Worm (Caenorhabditis elegans) whole organism, young adult: ENCODE measurements around the gene Y7A9D.1.

Experiments
- B0261.1 ChIP-seq: sonication (generic microtip); optimal IDR thresholded peaks from 2 replicates; lab custom pipeline; 2016; ENCODE audit warnings: mild to moderate bottlenecking, missing genetic modification characterization, moderate library complexity, missing compliant biosample characterization
- F10E7.11 ChIP-seq: sonication (generic microtip); optimal IDR thresholded peaks from 2 replicates; lab custom pipeline; 2017; ENCODE audit warnings: mild to moderate bottlenecking, missing genetic modification characterization, moderate library complexity, missing compliant biosample characterization
- F37B4.10 ChIP-seq: fragments of 200-800 bp; sonication (Bioruptor generic); IDR thresholded peaks from 2 replicates; pipeline ENCODE4 v1.3.6; 2022; ENCODE audit warnings: missing genetic modification characterization, missing compliant biosample characterization
- F49E8.2 ChIP-seq: sonication (generic microtip); optimal IDR thresholded peaks from 3 replicates; lab custom pipeline; 2017; ENCODE audit warnings: missing genetic modification characterization, mild to moderate bottlenecking, missing compliant biosample characterization, antibody characterized with exemption, moderate library complexity; ENCODE audit not compliant: insufficient read depth
- F57C9.4 ChIP-seq: sonication (generic microtip); optimal IDR thresholded peaks from 2 replicates; lab custom pipeline; 2017; ENCODE audit warnings: mild to moderate bottlenecking, missing genetic modification characterization, missing compliant biosample characterization
- K12H6.12 ChIP-seq: fragments of 200-800 bp; sonication (Bioruptor generic); optimal IDR thresholded peaks from 2 replicates; lab custom pipeline; 2018; ENCODE audit warnings: mild to moderate bottlenecking, missing genetic modification characterization, missing compliant biosample characterization
- T26A5.8 ChIP-seq: sonication (generic microtip); optimal IDR thresholded peaks from 2 replicates; lab custom pipeline; 2016; ENCODE audit warnings: missing genetic modification characterization, missing compliant biosample characterization
- Y53F4B.3 ChIP-seq: fragments of 200-800 bp; sonication (Bioruptor generic); IDR thresholded peaks from 2 replicates; pipeline ENCODE4 v1.3.6; 2022; ENCODE audit warnings: missing genetic modification reagents, missing genetic modification characterization, missing compliant biosample characterization
- Y53G8AR.9 ChIP-seq: fragments of 200-800 bp; sonication (Bioruptor generic); conservative IDR thresholded peaks from 2 replicates; pipeline ENCODE4 v1.3.6; 2022; ENCODE audit warnings: missing genetic modification reagents, missing genetic modification characterization, missing compliant biosample characterization
- Y56A3A.18 ChIP-seq: fragments of 200-800 bp; sonication (Bioruptor generic); IDR thresholded peaks from 2 replicates; pipeline ENCODE4 v1.3.6; 2022; ENCODE audit warnings: missing genetic modification reagents, missing genetic modification characterization, missing compliant biosample characterization
- Y95B8A.8 ChIP-seq: fragments of 200-800 bp; sonication (Bioruptor generic); IDR thresholded peaks from 2 replicates; pipeline ENCODE4 v1.3.6; 2022; ENCODE audit warnings: missing genetic modification reagents, missing genetic modification characterization, missing compliant biosample characterization
- akir-1 ChIP-seq: fragments of 200-800 bp; sonication (Bioruptor generic); optimal IDR thresholded peaks from 2 replicates; lab custom pipeline; 2018; ENCODE audit warnings: mild to moderate bottlenecking, missing genetic modification characterization, moderate library complexity, missing compliant biosample characterization
- ama-1 ChIP-seq, 3 experiments: fragments of 150-350 bp in 1 of 3; sonication (generic microtip) in 2 of 3; optimal IDR thresholded peaks; 2 replicates each; lab custom pipeline; 2014 to 2018; ENCODE audit warnings: missing biosample characterization in 2 of 3, missing genetic modification characterization in 2 of 3, missing genetic modification reagents in 2 of 3
- athp-1 ChIP-seq: sonication (generic microtip); optimal IDR thresholded peaks from 2 replicates; lab custom pipeline; 2017; ENCODE audit warnings: mild to moderate bottlenecking, missing genetic modification characterization, missing compliant biosample characterization
- attf-5 ChIP-seq: fragments of 200-800 bp; sonication (Bioruptor generic); optimal IDR thresholded peaks from 2 replicates; lab custom pipeline; 2018; ENCODE audit warnings: mild to moderate bottlenecking, missing genetic modification characterization, missing compliant biosample characterization
- cebp-1 ChIP-seq, 2 experiments: fragments of 200-800 bp in 1 of 2; sonication (Bioruptor generic) in 1 of 2; sonication (generic microtip) in 1 of 2; IDR thresholded peaks in 1 of 2; optimal IDR thresholded peaks in 1 of 2; 2 replicates each; pipeline versions ENCODE4 v1.3.6 to Lab custom; 2017 to 2022; ENCODE audit warnings: missing compliant biosample characterization in 2 of 2, missing genetic modification characterization in 2 of 2, mild to moderate bottlenecking in 1 of 2, missing genetic modification reagents in 1 of 2, moderate library complexity in 1 of 2
- cebp-2 ChIP-seq: fragments of 200-800 bp; sonication (Bioruptor generic); IDR thresholded peaks from 2 replicates; pipeline ENCODE4 v1.3.6; 2022; ENCODE audit warnings: missing genetic modification characterization, missing compliant biosample characterization
- ceh-100 ChIP-seq: fragments of 200-800 bp; sonication (Bioruptor generic); IDR thresholded peaks from 2 replicates; pipeline ENCODE4 v1.3.6; 2022; ENCODE audit warnings: missing genetic modification reagents, missing genetic modification characterization, missing compliant biosample characterization
- ceh-27 ChIP-seq: fragments of 200-800 bp; sonication (Bioruptor generic); optimal IDR thresholded peaks from 2 replicates; lab custom pipeline; 2018; ENCODE audit warnings: mild to moderate bottlenecking, missing genetic modification characterization, moderate library complexity, missing compliant biosample characterization
- ceh-79 ChIP-seq: sonication (generic microtip); optimal IDR thresholded peaks from 2 replicates; lab custom pipeline; 2017; ENCODE audit warnings: mild to moderate bottlenecking, missing genetic modification characterization, missing compliant biosample characterization
- ceh-91 ChIP-seq: fragments of 200-800 bp; sonication (Bioruptor generic); IDR thresholded peaks from 2 replicates; pipeline ENCODE4 v1.3.6; 2022; ENCODE audit warnings: missing genetic modification reagents, missing genetic modification characterization, missing compliant biosample characterization
- die-1 ChIP-seq: sonication (generic microtip); optimal IDR thresholded peaks from 2 replicates; lab custom pipeline; 2016; ENCODE audit warnings: missing genotype, mild to moderate bottlenecking, missing genetic modification characterization, missing compliant biosample characterization
- dpl-1 ChIP-seq: fragments of 150-350 bp; optimal IDR thresholded peaks from 2 replicates; lab custom pipeline; 2014; ENCODE audit warnings: missing biosample characterization, missing genetic modification reagents, missing genetic modification characterization
- egrh-3 ChIP-seq: fragments of 200-800 bp; sonication (Bioruptor generic); IDR thresholded peaks from 2 replicates; pipeline ENCODE4 v1.3.6; 2022; ENCODE audit warnings: missing genetic modification reagents, missing genetic modification characterization, missing compliant biosample characterization
- fkh-3 ChIP-seq: sonication (generic microtip); optimal IDR thresholded peaks from 2 replicates; lab custom pipeline; 2016; ENCODE audit warnings: mild to moderate bottlenecking, missing genetic modification characterization, missing compliant biosample characterization
- hmg-1.2 ChIP-seq: fragments of 200-800 bp; sonication (Bioruptor generic); IDR thresholded peaks from 2 replicates; pipeline ENCODE4 v1.3.6; 2022; ENCODE audit warnings: missing genetic modification reagents, missing genetic modification characterization, missing compliant biosample characterization
- hmg-20 ChIP-seq: fragments of 200-800 bp; sonication (Bioruptor generic); IDR thresholded peaks from 2 replicates; pipeline ENCODE4 v1.3.6; 2022; ENCODE audit warnings: missing genetic modification reagents, missing genetic modification characterization, missing compliant biosample characterization
- let-526 ChIP-seq: fragments of 200-800 bp; sonication (Bioruptor generic); IDR thresholded peaks from 2 replicates; pipeline ENCODE4 v1.3.6; 2022; ENCODE audit warnings: missing genetic modification reagents, missing genetic modification characterization, missing compliant biosample characterization
- lin-26 ChIP-seq: fragments of 200-800 bp; sonication (Bioruptor generic); IDR thresholded peaks from 2 replicates; pipeline ENCODE4 v1.3.6; 2022; ENCODE audit warnings: missing genetic modification reagents, missing genetic modification characterization, missing compliant biosample characterization
- lsy-27 ChIP-seq: sonication (generic microtip); optimal IDR thresholded peaks from 2 replicates; lab custom pipeline; 2017; ENCODE audit warnings: missing genetic modification characterization, mild to moderate bottlenecking, missing compliant biosample characterization, antibody characterized with exemption, missing genotype, borderline replicate concordance; ENCODE audit not compliant: insufficient read depth
- madf-8 ChIP-seq: fragments of 200-800 bp; sonication (Bioruptor generic); conservative IDR thresholded peaks from 2 replicates; pipeline ENCODE4 v1.3.6; 2022; ENCODE audit warnings: missing genetic modification reagents, missing genetic modification characterization, missing compliant biosample characterization
- mel-28 ChIP-seq: sonication (generic microtip); optimal IDR thresholded peaks from 2 replicates; lab custom pipeline; 2016; ENCODE audit warnings: borderline replicate concordance, mild to moderate bottlenecking, missing genetic modification characterization, missing compliant biosample characterization
- mxl-1 ChIP-seq: sonication (generic microtip); optimal IDR thresholded peaks from 2 replicates; lab custom pipeline; 2016; ENCODE audit warnings: missing genetic modification characterization, missing compliant biosample characterization
- nfyb-1 ChIP-seq: fragments of 200-800 bp; sonication (Bioruptor generic); IDR thresholded peaks from 2 replicates; pipeline ENCODE4 v1.3.6; 2022; ENCODE audit warnings: missing genetic modification reagents, missing genetic modification characterization, missing compliant biosample characterization
- nhr-27 ChIP-seq: fragments of 200-800 bp; sonication (Bioruptor generic); optimal IDR thresholded peaks from 2 replicates; lab custom pipeline; 2018; ENCODE audit warnings: mild to moderate bottlenecking, missing genetic modification characterization, moderate library complexity, missing compliant biosample characterization
- nhr-90 ChIP-seq: sonication (generic microtip); optimal IDR thresholded peaks from 2 replicates; lab custom pipeline; 2016; ENCODE audit warnings: missing genotype, mild to moderate bottlenecking, missing genetic modification characterization, missing compliant biosample characterization
- pha-4 ChIP-seq: fragments of 150-350 bp; sonication (generic microtip); optimal IDR thresholded peaks from 2 replicates; lab custom pipeline; 2014; ENCODE audit warnings: missing biosample characterization, missing genetic modification reagents, missing genetic modification characterization
- rcor-1 ChIP-seq: fragments of 200-800 bp; sonication (Bioruptor generic); IDR thresholded peaks from 2 replicates; pipeline ENCODE4 v1.3.6; 2022; ENCODE audit warnings: missing genetic modification reagents, missing genetic modification characterization, missing compliant biosample characterization
- repo-1 ChIP-seq: sonication (generic microtip); optimal IDR thresholded peaks from 2 replicates; lab custom pipeline; 2017; ENCODE audit warnings: mild to moderate bottlenecking, missing genetic modification characterization, missing compliant biosample characterization
- somi-1 ChIP-seq: fragments of 200-800 bp; sonication (Bioruptor generic); optimal IDR thresholded peaks from 2 replicates; lab custom pipeline; 2018; ENCODE audit warnings: mild to moderate bottlenecking, missing genetic modification characterization, missing compliant biosample characterization
- tbp1 ChIP-seq: fragments of 200-800 bp; sonication (Bioruptor generic); optimal IDR thresholded peaks from 2 replicates; lab custom pipeline; 2018; ENCODE audit warnings: mild to moderate bottlenecking, missing genetic modification characterization, missing compliant biosample characterization
- tbx-9 ChIP-seq: sonication (generic microtip); optimal IDR thresholded peaks from 2 replicates; lab custom pipeline; 2016; ENCODE audit warnings: borderline replicate concordance, missing genetic modification characterization, inconsistent platforms, missing compliant biosample characterization
- unc-62 ChIP-seq: fragments of 150-350 bp; optimal IDR thresholded peaks from 2 replicates; lab custom pipeline; 2014; ENCODE audit warnings: missing biosample characterization, missing genetic modification reagents, missing genetic modification characterization
- xnd-1 ChIP-seq: sonication (generic microtip); optimal IDR thresholded peaks from 2 replicates; lab custom pipeline; 2016; ENCODE audit warnings: missing genotype, missing genetic modification reagents, missing genetic modification characterization, missing compliant biosample characterization
- zim-3 ChIP-seq: sonication (generic microtip); optimal IDR thresholded peaks from 2 replicates; lab custom pipeline; 2017; ENCODE audit warnings: mild to moderate bottlenecking, missing genetic modification characterization, moderate library complexity, missing compliant biosample characterization
- ztf-18 ChIP-seq: sonication (generic microtip); optimal IDR thresholded peaks from 2 replicates; lab custom pipeline; 2016; ENCODE audit warnings: missing genotype, mild to moderate bottlenecking, missing genetic modification characterization, missing compliant biosample characterization
- ztf-6 ChIP-seq: fragments of 200-800 bp; sonication (Bioruptor generic); IDR thresholded peaks from 2 replicates; pipeline ENCODE4 v1.3.6; 2022; ENCODE audit warnings: missing genetic modification reagents, missing genetic modification characterization, missing compliant biosample characterization

The Y7A9D.1 gene

ce11 chrIV:16381933-16382591 lies at the start of gene Y7A9D.1:
Gene Y7A9D.1, minus strand, starts transcription at chrIV:16382215.
- TF ChIP-seq pha-4 (tag; lab: Kevin White, UChicago) (no peak), nfyb-1 (no peak; the same call in 1 of the 2 replicates), tbp1 (GFP tag; lab: Kevin White, UChicago) (peak; percentile 97), lsy-27 (no peak), unc-62 (GFP tag; lab: Kevin White, UChicago) (no peak), akir-1 (GFP tag; lab: Kevin White, UChicago) (peak; percentile 22), ceh-79 (tag; lab: Kevin White, UChicago) (no peak), madf-8 (no peak), nhr-27 (tag; lab: Kevin White, UChicago) (no peak), Y56A3A.18 (GFP tag; lab: Robert Waterston, UW) (no peak), F57C9.4 (no peak), repo-1 (tag; lab: Kevin White, UChicago) (no peak), zim-3 (no peak), cebp-1 (GFP tag; IDR thresholded peaks at IDR 0.05; lab: Robert Waterston, UW) (no peak), cebp-1 (tag; optimal IDR thresholded peaks at IDR 0.05; lab: Kevin White, UChicago) (no peak), ceh-91 (GFP tag; lab: Robert Waterston, UW) (0 out of 2 replicates have a peak, but pooled peaks have one; percentile 44), ama-1 (optimal IDR thresholded peaks at IDR 0.05; lab: Kevin White, UChicago) (no peak), ama-1 (GFP tag; optimal IDR thresholded peaks at IDR 0.05; lab: Kevin White, UChicago) (peak in 1 of 2 experiments; percentile 59), dpl-1 (GFP tag; lab: Kevin White, UChicago) (no peak), T26A5.8 (tag; lab: Kevin White, UChicago) (no peak), hmg-1.2 (GFP tag; lab: Robert Waterston, UW) (peak; percentile 74), cebp-2 (GFP tag; lab: Robert Waterston, UW) (no peak), ztf-18 (tag; lab: Kevin White, UChicago) (no peak), ceh-27 (no peak), Y53G8AR.9 (GFP tag; lab: Robert Waterston, UW) (no peak; the same call in 1 of the 2 replicates), die-1 (tag; lab: Kevin White, UChicago) (peak; percentile 39), attf-5 (no peak), nhr-90 (tag; lab: Kevin White, UChicago) (peak; percentile 53), Y95B8A.8 (GFP tag; lab: Robert Waterston, UW) (no peak), egrh-3 (peak; percentile 36), tbx-9 (tag; lab: Kevin White, UChicago) (no peak), let-526 (GFP tag; lab: Robert Waterston, UW) (peak; percentile 62; the same call in 1 of the 2 replicates), fkh-3 (no peak), hmg-20 (0 out of 2 replicates have a peak, but pooled peaks have one; percentile 70), ztf-6 (GFP tag; lab: Robert Waterston, UW) (no peak), athp-1 (tag; lab: Kevin White, UChicago) (no peak), somi-1 (GFP tag; lab: Kevin White, UChicago) (no peak), K12H6.12 (tag; lab: Kevin White, UChicago) (peak; percentile 42), Y53F4B.3 (GFP tag; lab: Robert Waterston, UW) (peak; percentile 52; the same call in 1 of the 2 replicates), ceh-100 (GFP tag; lab: Robert Waterston, UW) (0 out of 2 replicates have a peak, but pooled peaks have one; percentile 22), F10E7.11 (tag; lab: Kevin White, UChicago) (peak; percentile 31), F37B4.10 (GFP tag; lab: Robert Waterston, UW) (0 out of 2 replicates have a peak, but pooled peaks have one; percentile 49), mel-28 (tag; lab: Kevin White, UChicago) (no peak), rcor-1 (GFP tag; lab: Robert Waterston, UW) (peak; percentile 67), mxl-1 (tag; lab: Kevin White, UChicago) (no peak), xnd-1 (tag; lab: Kevin White, UChicago) (no peak), B0261.1 (peak; percentile 92), lin-26 (GFP tag; lab: Robert Waterston, UW) (peak; percentile 85), F49E8.2 (tag; lab: Kevin White, UChicago) (peak; percentile 53)
